Fruit fly (Drosophila melanogaster) whole organism, embryonic: Measurements from ENCODE around the gene CG10801.

Source experiments
- Abd-B ChIP-seq: fragments of 200-800 bp; sonication (Bioruptor generic); optimal IDR thresholded peaks from 2 replicates; lab custom pipeline; 2018; ENCODE audit warnings: missing biosample characterization, mild to moderate bottlenecking, missing genetic modification characterization, moderate library complexity
- Asciz ChIP-seq: fragments of 200-800 bp; sonication (Bioruptor generic); optimal IDR thresholded peaks from 2 replicates; lab custom pipeline; 2017; ENCODE audit warnings: missing biosample characterization, mild to moderate bottlenecking, missing genetic modification characterization, missing genetic modification reagents
- CG10979 ChIP-seq: fragments of 200-800 bp; sonication (Bioruptor generic); optimal IDR thresholded peaks from 2 replicates; lab custom pipeline; 2018; ENCODE audit warnings: missing biosample characterization, mild to moderate bottlenecking, missing genetic modification characterization, moderate library complexity
- CG12659 ChIP-seq: fragments of 200-800 bp; sonication (Bioruptor generic); optimal IDR thresholded peaks from 3 replicates; lab custom pipeline; 2017; ENCODE audit warnings: mild to moderate bottlenecking, missing biosample characterization, missing genetic modification reagents, missing genetic modification characterization
- CG12744 ChIP-seq: fragments of 200-800 bp; sonication (Bioruptor generic); optimal IDR thresholded peaks from 2 replicates; lab custom pipeline; 2016; ENCODE audit warnings: missing biosample characterization, missing genetic modification characterization
- CG13424 ChIP-seq: fragments of 200-800 bp; sonication (Bioruptor generic); optimal IDR thresholded peaks from 2 replicates; lab custom pipeline; 2019; ENCODE audit warnings: missing biosample characterization, mild to moderate bottlenecking, missing genetic modification characterization, moderate library complexity
- CG14441 ChIP-seq: fragments of 200-800 bp; sonication (Bioruptor generic); IDR thresholded peaks from 2 replicates; pipeline ENCODE4 v1.3.6; 2022; ENCODE audit warnings: missing biosample characterization, missing genetic modification characterization
- CG14667 ChIP-seq: fragments of 200-800 bp; sonication (Bioruptor generic); IDR thresholded peaks from 2 replicates; pipeline ENCODE4 v1.3.6; 2022; ENCODE audit warnings: missing biosample characterization, missing genetic modification characterization
- CG14860 ChIP-seq: fragments of 200-800 bp; sonication (Bioruptor generic); IDR thresholded peaks from 3 replicates; pipeline ENCODE4 v1.3.6; 2022; ENCODE audit warnings: missing biosample characterization, missing genetic modification characterization; ENCODE audit not compliant: partially characterized antibody
- CG15601 ChIP-seq: fragments of 200-800 bp; sonication (Bioruptor generic); optimal IDR thresholded peaks from 3 replicates; lab custom pipeline; 2019; ENCODE audit warnings: missing biosample characterization, mild to moderate bottlenecking, missing genetic modification characterization, moderate library complexity
- CG2678 ChIP-seq: fragments of 200-800 bp; sonication (Bioruptor generic); optimal IDR thresholded peaks from 3 replicates; lab custom pipeline; 2019; ENCODE audit warnings: missing biosample characterization, mild to moderate bottlenecking, missing genetic modification characterization, moderate library complexity
- CG3281 ChIP-seq: fragments of 200-800 bp; sonication (Bioruptor generic); optimal IDR thresholded peaks from 3 replicates; lab custom pipeline; 2017; ENCODE audit warnings: missing biosample characterization, mild to moderate bottlenecking, missing genetic modification characterization
- CG3847 ChIP-seq: fragments of 200-800 bp; sonication (Bioruptor generic); IDR thresholded peaks from 2 replicates; pipeline ENCODE4 v1.3.6; 2022; ENCODE audit warnings: missing biosample characterization, missing genetic modification characterization
- CG4707 ChIP-seq: fragments of 200-800 bp; sonication (Bioruptor generic); optimal IDR thresholded peaks from 2 replicates; lab custom pipeline; 2018; ENCODE audit warnings: missing biosample characterization, mild to moderate bottlenecking, missing genetic modification characterization, moderate library complexity
- CG5245 ChIP-seq: fragments of 200-800 bp; sonication (Bioruptor generic); optimal IDR thresholded peaks from 3 replicates; lab custom pipeline; 2016; ENCODE audit warnings: missing biosample characterization, missing genetic modification characterization
- CG6813 ChIP-seq: fragments of 200-800 bp; sonication (Bioruptor generic); optimal IDR thresholded peaks from 2 replicates; lab custom pipeline; 2017; ENCODE audit warnings: missing biosample characterization, missing genetic modification characterization, mild to moderate bottlenecking, moderate library complexity, missing genetic modification reagents
- CG6854 ChIP-seq: fragments of 200-800 bp; sonication (Bioruptor generic); optimal IDR thresholded peaks from 3 replicates; lab custom pipeline; 2017; ENCODE audit warnings: missing biosample characterization, mild to moderate bottlenecking, missing genetic modification characterization
- CG7556 ChIP-seq: fragments of 200-800 bp; sonication (Bioruptor generic); optimal IDR thresholded peaks from 2 replicates; lab custom pipeline; 2017; ENCODE audit warnings: missing biosample characterization, mild to moderate bottlenecking, missing genetic modification characterization
- Deaf1 ChIP-seq: fragments of 200-800 bp; optimal IDR thresholded peaks from 3 replicates; lab custom pipeline; 2019; ENCODE audit warnings: missing biosample characterization, mild to moderate bottlenecking, missing genetic modification characterization, moderate library complexity
- Dip2 ChIP-seq: fragments of 200-800 bp; sonication (Bioruptor generic); IDR thresholded peaks from 2 replicates; pipeline ENCODE4 v1.3.6; 2022; ENCODE audit warnings: missing biosample characterization, missing genetic modification characterization
- Hr39 ChIP-seq: fragments of >200 bp; optimal IDR thresholded peaks from 2 replicates; lab custom pipeline; 2017
- Hr51 ChIP-seq, 2 experiments: fragments of 200-800 bp; sonication (Bioruptor generic); optimal IDR thresholded peaks; 2 replicates in 1 of 2; 3 replicates in 1 of 2; lab custom pipeline; 2016 to 2018; ENCODE audit warnings: missing biosample characterization in 2 of 2, missing genetic modification characterization in 2 of 2, mild to moderate bottlenecking in 1 of 2, moderate library complexity in 1 of 2
- Lim3 ChIP-seq: fragments of 200-800 bp; sonication (Bioruptor generic); IDR thresholded peaks from 2 replicates; pipeline ENCODE4 v1.3.6; 2022; ENCODE audit warnings: missing biosample characterization, missing genetic modification characterization
- Mad ChIP-seq: fragments of 200-800 bp; sonication (Bioruptor generic); optimal IDR thresholded peaks from 2 replicates; lab custom pipeline; 2016; ENCODE audit warnings: missing biosample characterization, missing genetic modification characterization
- Meics ChIP-seq: fragments of 200-800 bp; sonication (Bioruptor generic); optimal IDR thresholded peaks from 2 replicates; lab custom pipeline; 2017; ENCODE audit warnings: missing biosample characterization, mild to moderate bottlenecking, missing genetic modification characterization
- Mes4 ChIP-seq: fragments of 200-800 bp; sonication (Bioruptor generic); optimal IDR thresholded peaks from 2 replicates; lab custom pipeline; 2016; ENCODE audit warnings: missing biosample characterization, missing genetic modification characterization
- Mrtf ChIP-seq: fragments of 200-800 bp; sonication (Bioruptor generic); IDR thresholded peaks from 3 replicates; pipeline ENCODE4 v1.3.6; 2022; ENCODE audit warnings: missing biosample characterization, missing genetic modification characterization
- NC2β ChIP-seq: fragments of 200-800 bp; sonication (Bioruptor generic); optimal IDR thresholded peaks from 2 replicates; lab custom pipeline; 2016; ENCODE audit warnings: missing biosample characterization, missing genetic modification characterization
- NFAT ChIP-seq: fragments of 200-800 bp; sonication (Bioruptor generic); IDR thresholded peaks from 2 replicates; pipeline ENCODE4 v1.3.6; 2022; ENCODE audit warnings: missing biosample characterization, missing genetic modification characterization
- NK7.1 ChIP-seq: fragments of 200-800 bp; sonication (Bioruptor generic); optimal IDR thresholded peaks from 3 replicates; lab custom pipeline; 2016; ENCODE audit warnings: missing biosample characterization, missing genetic modification characterization
- Pdp1 ChIP-seq, 2 experiments: fragments of 200-800 bp; sonication (Bioruptor generic); optimal IDR thresholded peaks; 3 replicates each; lab custom pipeline; 2016; ENCODE audit warnings: missing biosample characterization in 2 of 2, missing genetic modification characterization in 2 of 2, mild to moderate bottlenecking in 1 of 2, moderate library complexity in 1 of 2
- Xrp1 ChIP-seq: fragments of 200-800 bp; sonication (Bioruptor generic); IDR thresholded peaks from 2 replicates; pipeline ENCODE4 v1.3.6; 2022; ENCODE audit warnings: missing biosample characterization, missing genetic modification characterization
- ase ChIP-seq: fragments of 200-800 bp; sonication (Bioruptor generic); IDR thresholded peaks from 3 replicates; pipeline ENCODE4 v1.3.6; 2022; ENCODE audit warnings: missing biosample characterization, missing genetic modification characterization
- bab2 ChIP-seq: fragments of 200-800 bp; sonication (Bioruptor generic); optimal IDR thresholded peaks from 2 replicates; lab custom pipeline; 2016; ENCODE audit warnings: missing biosample characterization, missing genetic modification characterization
- bcd ChIP-seq: fragments of 200-800 bp; sonication (Bioruptor generic); optimal IDR thresholded peaks from 2 replicates; lab custom pipeline; 2017; ENCODE audit warnings: missing biosample characterization, mild to moderate bottlenecking, missing genetic modification characterization
- cwo ChIP-seq: fragments of 200-800 bp; sonication (Bioruptor generic); optimal IDR thresholded peaks from 3 replicates; lab custom pipeline; 2017; ENCODE audit warnings: missing biosample characterization, missing genetic modification characterization, mild to moderate bottlenecking, moderate library complexity, missing genetic modification reagents
- dati ChIP-seq: fragments of 200-800 bp; sonication (Bioruptor generic); IDR thresholded peaks from 2 replicates; pipeline ENCODE4 v1.3.6; 2022; ENCODE audit warnings: missing biosample characterization, missing genetic modification characterization
- emc ChIP-seq: fragments of 200-800 bp; sonication (Bioruptor generic); optimal IDR thresholded peaks from 2 replicates; lab custom pipeline; 2016; ENCODE audit warnings: missing biosample characterization, missing genetic modification characterization
- en ChIP-seq: fragments of 200-800 bp; sonication (Bioruptor generic); optimal IDR thresholded peaks from 2 replicates; lab custom pipeline; 2016; ENCODE audit warnings: missing biosample characterization, missing genetic modification characterization
- ftz-f1 ChIP-seq: fragments of 200-800 bp; sonication (Bioruptor generic); optimal IDR thresholded peaks from 2 replicates; lab custom pipeline; 2016; ENCODE audit warnings: missing biosample characterization, missing genetic modification characterization
- h ChIP-seq: fragments of >200 bp; optimal IDR thresholded peaks from 2 replicates; lab custom pipeline; 2017
- jigr1 ChIP-seq: fragments of 200-800 bp; sonication (Bioruptor generic); IDR thresholded peaks from 3 replicates; pipeline ENCODE4 v1.3.6; 2022; ENCODE audit warnings: missing biosample characterization, missing genetic modification characterization
- lab ChIP-seq: fragments of 200-800 bp; sonication (Bioruptor generic); optimal IDR thresholded peaks from 3 replicates; lab custom pipeline; 2017; ENCODE audit warnings: missing biosample characterization, missing genetic modification characterization, mild to moderate bottlenecking, moderate library complexity, missing genetic modification reagents
- lov ChIP-seq, 2 experiments: fragments of 200-800 bp in 1 of 2; fragments of >200 bp in 1 of 2; sonication (Bioruptor generic) in 1 of 2; IDR thresholded peaks in 1 of 2; optimal IDR thresholded peaks in 1 of 2; 2 replicates in 1 of 2; 3 replicates in 1 of 2; pipeline versions ENCODE4 v1.3.6 to Lab custom; 2017 to 2022; ENCODE audit warnings: missing biosample characterization in 1 of 2, missing genetic modification characterization in 1 of 2
- row ChIP-seq: fragments of 200-800 bp; sonication (Bioruptor generic); IDR thresholded peaks from 3 replicates; pipeline ENCODE4 v1.3.6; 2022; ENCODE audit warnings: missing biosample characterization, missing genetic modification characterization
- schlank ChIP-seq: fragments of 200-800 bp; sonication (Bioruptor generic); optimal IDR thresholded peaks from 2 replicates; lab custom pipeline; 2018; ENCODE audit warnings: missing biosample characterization, mild to moderate bottlenecking, missing genetic modification characterization
- sima ChIP-seq: fragments of 200-800 bp; sonication (Bioruptor generic); optimal IDR thresholded peaks from 2 replicates; lab custom pipeline; 2016; ENCODE audit warnings: missing biosample characterization, missing genetic modification characterization
- tap ChIP-seq: fragments of 200-800 bp; optimal IDR thresholded peaks from 3 replicates; lab custom pipeline; 2019; ENCODE audit warnings: missing biosample characterization, mild to moderate bottlenecking, missing genetic modification characterization, moderate library complexity
- unpg ChIP-seq: fragments of 200-800 bp; sonication (Bioruptor generic); optimal IDR thresholded peaks from 3 replicates; lab custom pipeline; 2018; ENCODE audit warnings: missing biosample characterization, mild to moderate bottlenecking, missing genetic modification characterization, moderate library complexity

Gene CG10801

dm6 chrX:3414003-3414767 lies 46.2 kb upstream of the CG10801 start (continued):
- no peak for TF ChIP-seq CG14860
- peak; percentile 80 for TF ChIP-seq lab (GFP tag; lab: Kevin White, UChicago)
- no peak for TF ChIP-seq CG4707 (GFP tag; lab: Kevin White, UChicago)
- TF ChIP-seq emc (GFP tag; lab: Kevin White, UChicago), result no peak
- no peak for TF ChIP-seq NC2β (GFP tag; lab: Kevin White, UChicago)
- no peak for TF ChIP-seq sima (GFP tag; lab: Kevin White, UChicago)
- peak; percentile 45 for TF ChIP-seq tap (tag; lab: Kevin White, UChicago)
- peak; percentile 85 for TF ChIP-seq CG13424 (tag; lab: Kevin White, UChicago)
- no peak for TF ChIP-seq ftz-f1 (GFP tag; lab: Kevin White, UChicago)
- peak; percentile 7; the same call in 1 of the 2 replicates for TF ChIP-seq NFAT (GFP tag; lab: Robert Waterston, UW)
- peak; percentile 80 for TF ChIP-seq CG12659
- TF ChIP-seq NK7.1 (GFP tag; lab: Kevin White, UChicago), result no peak
- peak; percentile 35 for TF ChIP-seq Abd-B (GFP tag; lab: Kevin White, UChicago)
- TF ChIP-seq lov (optimal IDR thresholded peaks at IDR 0.05; lab: Kevin White, UChicago), result no peak
- TF ChIP-seq lov (GFP tag; IDR thresholded peaks at IDR 0.05; lab: Robert Waterston, UW), result no peak
- peak; percentile 85 for TF ChIP-seq CG7556
- TF ChIP-seq CG3847 (GFP tag; lab: Robert Waterston, UW), result peak; percentile 71; the same call in 1 of the 2 replicates
- TF ChIP-seq CG15601 (tag; lab: Kevin White, UChicago), result peak; percentile 62
- peak; percentile 70 for TF ChIP-seq Xrp1 (GFP tag; lab: Robert Waterston, UW)
- peak; percentile 62 for TF ChIP-seq Asciz (GFP tag; lab: Kevin White, UChicago)
- TF ChIP-seq Meics (GFP tag; lab: Kevin White, UChicago), result peak; percentile 83
- no peak for TF ChIP-seq schlank (tag; lab: Kevin White, UChicago)
- peak; percentile 61 for TF ChIP-seq bcd (GFP tag; lab: Kevin White, UChicago)
- TF ChIP-seq Mrtf (GFP tag; lab: Robert Waterston, UW), result peak; percentile 42; the same call in 1 of the 3 replicates
- 0 out of 3 replicates have a peak, but pooled peaks have one; percentile 9 for TF ChIP-seq ase (GFP tag; lab: Robert Waterston, UW)
- no peak for TF ChIP-seq CG5245 (GFP tag; lab: Kevin White, UChicago)
- TF ChIP-seq Hr39 (lab: Kevin White, UChicago), result no peak
- TF ChIP-seq Mes4 (GFP tag; lab: Kevin White, UChicago), result no peak
- TF ChIP-seq CG14667, result 0 out of 2 replicates have a peak, but pooled peaks have one; percentile 14
- peak; percentile 75 for TF ChIP-seq row (GFP tag; lab: Robert Waterston, UW)
- peak; percentile 73 for TF ChIP-seq CG10979
- peak; percentile 29 for TF ChIP-seq CG12744
- no peak for TF ChIP-seq Lim3
- peak; percentile 64 for TF ChIP-seq CG6813 (GFP tag; lab: Kevin White, UChicago)
- no peak for TF ChIP-seq en (GFP tag; lab: Kevin White, UChicago)
- no peak for TF ChIP-seq jigr1
- TF ChIP-seq bab2, result peak; percentile 20
- no peak for TF ChIP-seq h
- TF ChIP-seq Mad (GFP tag; lab: Kevin White, UChicago), result no peak
- TF ChIP-seq cwo (GFP tag; lab: Kevin White, UChicago), result peak; percentile 72
- TF ChIP-seq Dip2 (GFP tag; lab: Robert Waterston, UW), result no peak
- peak; percentile 85 for TF ChIP-seq CG3281
- TF ChIP-seq CG2678, result peak; percentile 86
- peak in 1 of 2 experiments; percentile 83 for TF ChIP-seq Hr51 (GFP tag; optimal IDR thresholded peaks at IDR 0.05; lab: Kevin White, UChicago)
- TF ChIP-seq CG6854 (GFP tag; lab: Kevin White, UChicago), result peak; percentile 70
- TF ChIP-seq unpg, result peak; percentile 74
- TF ChIP-seq Pdp1 (GFP tag; optimal IDR thresholded peaks at IDR 0.05; lab: Kevin White, UChicago), result peak in 1 of 2 experiments; percentile 18
- peak; percentile 29 for TF ChIP-seq Deaf1 (tag; lab: Kevin White, UChicago)
- peak; percentile 33; the same call in 1 of the 2 replicates for TF ChIP-seq CG14441 (GFP tag; lab: Robert Waterston, UW)
- no peak for TF ChIP-seq dati (GFP tag; lab: Robert Waterston, UW)
